Fruit fly (Drosophila melanogaster) whole organism, embryonic: ENCODE measurements around the gene nonA.
A peak's percentile ranks its signal among the peaks of the same experiment; 100 is the strongest.

Source experiments
- B-H2 ChIP-seq: fragments of 200-800 bp; sonication (Bioruptor generic); optimal IDR thresholded peaks from 2 replicates; lab custom pipeline; 2018; ENCODE audit warnings: missing biosample characterization, mild to moderate bottlenecking, missing genetic modification characterization
- CG10565 ChIP-seq: fragments of 200-800 bp; sonication (Bioruptor generic); optimal IDR thresholded peaks from 3 replicates; lab custom pipeline; 2016; ENCODE audit warnings: missing biosample characterization, mild to moderate bottlenecking, missing genetic modification characterization
- CG17359 ChIP-seq: fragments of 200-800 bp; sonication (Bioruptor generic); optimal IDR thresholded peaks from 3 replicates; lab custom pipeline; 2018; ENCODE audit warnings: missing biosample characterization, mild to moderate bottlenecking, missing genetic modification characterization, moderate library complexity
- CG18476 ChIP-seq: fragments of 200-800 bp; sonication (Bioruptor generic); optimal IDR thresholded peaks from 2 replicates; lab custom pipeline; 2016; ENCODE audit warnings: missing biosample characterization, mild to moderate bottlenecking, missing genetic modification characterization
- CG2875 ChIP-seq: fragments of 200-800 bp; sonication (Bioruptor generic); optimal IDR thresholded peaks from 2 replicates; lab custom pipeline; 2017; ENCODE audit warnings: missing biosample characterization, mild to moderate bottlenecking, missing genetic modification characterization, missing genetic modification reagents
- CG3163 ChIP-seq: fragments of 200-800 bp; sonication (Bioruptor generic); optimal IDR thresholded peaks from 3 replicates; lab custom pipeline; 2016; ENCODE audit warnings: missing biosample characterization, missing genetic modification characterization
- CG33557 ChIP-seq: fragments of 200-800 bp; sonication (Bioruptor generic); optimal IDR thresholded peaks from 2 replicates; lab custom pipeline; 2019; ENCODE audit warnings: missing biosample characterization, mild to moderate bottlenecking, missing genetic modification characterization, moderate library complexity
- CG34224 ChIP-seq: fragments of 200-800 bp; sonication (Bioruptor generic); IDR thresholded peaks from 3 replicates; pipeline ENCODE4 v1.3.6; 2022; ENCODE audit warnings: missing biosample characterization, missing genetic modification characterization; ENCODE audit not compliant: partially characterized antibody
- CG34422 ChIP-seq: fragments of 200-800 bp; sonication (Bioruptor generic); IDR thresholded peaks from 3 replicates; pipeline ENCODE4 v1.3.6; 2022; ENCODE audit warnings: missing biosample characterization, missing genetic modification characterization
- CG4328 ChIP-seq: fragments of 200-800 bp; sonication (Bioruptor generic); optimal IDR thresholded peaks from 3 replicates; lab custom pipeline; 2017; ENCODE audit warnings: missing biosample characterization, missing genetic modification reagents, missing genetic modification characterization
- CG5953 ChIP-seq: fragments of 200-800 bp; sonication (Bioruptor generic); IDR thresholded peaks from 2 replicates; pipeline ENCODE4 v1.3.6; 2022; ENCODE audit warnings: missing biosample characterization, missing genetic modification characterization
- CG6683 ChIP-seq: fragments of 200-800 bp; sonication (Bioruptor generic); optimal IDR thresholded peaks from 2 replicates; lab custom pipeline; 2017; ENCODE audit warnings: missing biosample characterization, mild to moderate bottlenecking, missing genetic modification characterization, missing genetic modification reagents
- CG6854 ChIP-seq: fragments of 200-800 bp; sonication (Bioruptor generic); optimal IDR thresholded peaks from 3 replicates; lab custom pipeline; 2017; ENCODE audit warnings: missing biosample characterization, mild to moderate bottlenecking, missing genetic modification characterization
- CG8944 ChIP-seq: fragments of 200-800 bp; sonication (Bioruptor generic); optimal IDR thresholded peaks from 3 replicates; lab custom pipeline; 2016; ENCODE audit warnings: missing biosample characterization, missing genetic modification characterization
- CG9215 ChIP-seq: fragments of 200-800 bp; sonication (Bioruptor generic); IDR thresholded peaks from 2 replicates; pipeline ENCODE4 v1.3.6; 2022; ENCODE audit warnings: missing biosample characterization, missing genetic modification characterization
- CHES-1-like ChIP-seq: fragments of 200-800 bp; sonication (Bioruptor generic); optimal IDR thresholded peaks from 2 replicates; lab custom pipeline; 2016; ENCODE audit warnings: missing biosample characterization, missing genetic modification characterization
- CTCF ChIP-seq: fragments of 200-800 bp; sonication (Bioruptor generic); optimal IDR thresholded peaks from 2 replicates; lab custom pipeline; 2017; ENCODE audit warnings: missing biosample characterization, mild to moderate bottlenecking, missing genetic modification characterization, moderate library complexity
- D19B ChIP-seq: fragments of 200-800 bp; sonication (Bioruptor generic); optimal IDR thresholded peaks from 2 replicates; lab custom pipeline; 2017; ENCODE audit warnings: missing biosample characterization, mild to moderate bottlenecking, missing genetic modification characterization
- Fer2 ChIP-seq: fragments of 200-800 bp; sonication (Bioruptor generic); optimal IDR thresholded peaks from 2 replicates; lab custom pipeline; 2018; ENCODE audit warnings: missing biosample characterization, mild to moderate bottlenecking, missing genetic modification characterization, moderate library complexity
- H15 ChIP-seq: fragments of 200-800 bp; sonication (Bioruptor generic); IDR thresholded peaks from 3 replicates; pipeline ENCODE4 v1.3.6; 2022; ENCODE audit warnings: missing biosample characterization, missing genetic modification characterization
- Hr78 ChIP-seq, 2 experiments: fragments of 200-800 bp in 1 of 2; fragments of >200 bp in 1 of 2; sonication (Bioruptor generic) in 1 of 2; optimal IDR thresholded peaks; 2 replicates each; lab custom pipeline; 2017 to 2019; ENCODE audit warnings: missing biosample characterization in 2 of 2, missing genetic modification characterization in 2 of 2, mild to moderate bottlenecking in 1 of 2, moderate library complexity in 1 of 2
- Hsf ChIP-seq: fragments of 200-800 bp; sonication (Bioruptor generic); optimal IDR thresholded peaks from 3 replicates; lab custom pipeline; 2016; ENCODE audit warnings: missing biosample characterization, missing genetic modification characterization
- Mad ChIP-seq: fragments of 200-800 bp; sonication (Bioruptor generic); optimal IDR thresholded peaks from 2 replicates; lab custom pipeline; 2016; ENCODE audit warnings: missing biosample characterization, missing genetic modification characterization
- Oaz ChIP-seq: fragments of 200-800 bp; sonication (Bioruptor generic); IDR thresholded peaks from 2 replicates; pipeline ENCODE4 v1.3.6; 2022; ENCODE audit warnings: missing biosample characterization, missing genetic modification characterization
- Scr ChIP-seq: fragments of 200-800 bp; sonication (Bioruptor generic); IDR thresholded peaks from 2 replicates; pipeline ENCODE4 v1.3.6; 2022; ENCODE audit warnings: missing biosample characterization, missing genetic modification characterization; ENCODE audit not compliant: partially characterized antibody
- Six4 ChIP-seq: fragments of 200-800 bp; sonication (Bioruptor generic); optimal IDR thresholded peaks from 2 replicates; lab custom pipeline; 2016; ENCODE audit warnings: missing biosample characterization, missing genetic modification characterization
- Usf ChIP-seq: fragments of 200-800 bp; sonication (Bioruptor generic); optimal IDR thresholded peaks from 2 replicates; lab custom pipeline; 2017; ENCODE audit warnings: missing genotype, missing biosample characterization, missing genetic modification characterization
- Vsx1 ChIP-seq: fragments of 200-800 bp; sonication (Bioruptor generic); optimal IDR thresholded peaks from 2 replicates; lab custom pipeline; 2017; ENCODE audit warnings: missing biosample characterization, mild to moderate bottlenecking, missing genetic modification characterization, missing genetic modification reagents
- Xrp1 ChIP-seq: fragments of 200-800 bp; sonication (Bioruptor generic); IDR thresholded peaks from 2 replicates; pipeline ENCODE4 v1.3.6; 2022; ENCODE audit warnings: missing biosample characterization, missing genetic modification characterization
- abd-A ChIP-seq: fragments of 200-800 bp; sonication (Bioruptor generic); optimal IDR thresholded peaks from 3 replicates; lab custom pipeline; 2019; ENCODE audit warnings: missing biosample characterization, mild to moderate bottlenecking, missing genetic modification characterization, moderate library complexity
- ash1 ChIP-seq: fragments of 200-800 bp; sonication (Bioruptor generic); optimal IDR thresholded peaks from 2 replicates; lab custom pipeline; 2018; ENCODE audit warnings: missing biosample characterization, mild to moderate bottlenecking, missing genetic modification characterization
- bbx ChIP-seq: fragments of 200-800 bp; sonication (Bioruptor generic); IDR thresholded peaks from 2 replicates; pipeline ENCODE4 v1.3.6; 2022; ENCODE audit warnings: missing biosample characterization, missing genetic modification characterization; ENCODE audit not compliant: partially characterized antibody
- en ChIP-seq: fragments of 200-800 bp; sonication (Bioruptor generic); optimal IDR thresholded peaks from 2 replicates; lab custom pipeline; 2016; ENCODE audit warnings: missing biosample characterization, missing genetic modification characterization
- fd3F ChIP-seq: fragments of 200-800 bp; sonication (Bioruptor generic); optimal IDR thresholded peaks from 2 replicates; lab custom pipeline; 2018; ENCODE audit warnings: missing biosample characterization, mild to moderate bottlenecking, missing genetic modification characterization, moderate library complexity
- jing ChIP-seq: fragments of 200-800 bp; sonication (Bioruptor generic); optimal IDR thresholded peaks from 2 replicates; lab custom pipeline; 2018; ENCODE audit warnings: missing biosample characterization, mild to moderate bottlenecking, missing genetic modification characterization
- nerfin-1 ChIP-seq: fragments of 200-800 bp; sonication (Bioruptor generic); optimal IDR thresholded peaks from 3 replicates; lab custom pipeline; 2019; ENCODE audit warnings: missing biosample characterization, mild to moderate bottlenecking, missing genetic modification characterization, moderate library complexity
- nmo ChIP-seq: fragments of 200-800 bp; sonication (Bioruptor generic); optimal IDR thresholded peaks from 2 replicates; lab custom pipeline; 2018; ENCODE audit warnings: missing biosample characterization, mild to moderate bottlenecking, missing genetic modification characterization, moderate library complexity
- otp ChIP-seq: fragments of 200-800 bp; sonication (Bioruptor generic); IDR thresholded peaks from 3 replicates; pipeline ENCODE4, ENCODE4 v1.3.6; 2022; ENCODE audit warnings: missing biosample characterization, missing genetic modification characterization
- pan ChIP-seq, 4 experiments: fragments of >200 bp in 3 of 4; fragments of 200-800 bp in 1 of 4; sonication (Bioruptor generic) in 1 of 4; optimal IDR thresholded peaks in 3 of 4; IDR thresholded peaks in 1 of 4; 2 replicates each; pipeline versions ENCODE4 v1.3.6 to Lab custom; 2017 to 2022; ENCODE audit warnings: missing biosample characterization in 2 of 4, missing genetic modification characterization in 2 of 4, mixed read lengths in 1 of 4
- scrt ChIP-seq: fragments of 200-800 bp; sonication (Bioruptor generic); optimal IDR thresholded peaks from 2 replicates; lab custom pipeline; 2018; ENCODE audit warnings: missing biosample characterization, mild to moderate bottlenecking, missing genetic modification characterization, moderate library complexity
- sd ChIP-seq: fragments of 200-800 bp; sonication (Bioruptor generic); optimal IDR thresholded peaks from 3 replicates; lab custom pipeline; 2018; ENCODE audit warnings: missing biosample characterization, mild to moderate bottlenecking, missing genetic modification characterization, moderate library complexity
- sim ChIP-seq: fragments of 200-800 bp; sonication (Bioruptor generic); IDR thresholded peaks from 2 replicates; pipeline ENCODE4 v1.3.6; 2022; ENCODE audit warnings: missing biosample characterization, missing genetic modification characterization
- slp2 ChIP-seq: fragments of 200-800 bp; sonication (Bioruptor generic); optimal IDR thresholded peaks from 2 replicates; lab custom pipeline; 2016; ENCODE audit warnings: missing biosample characterization, missing genetic modification characterization
- sqz ChIP-seq: fragments of 200-800 bp; sonication (Bioruptor generic); optimal IDR thresholded peaks from 3 replicates; lab custom pipeline; 2018; ENCODE audit warnings: missing biosample characterization, mild to moderate bottlenecking, missing genetic modification characterization
- sr ChIP-seq: fragments of 200-800 bp; sonication (Bioruptor generic); IDR thresholded peaks from 3 replicates; pipeline ENCODE4 v1.3.6; 2022; ENCODE audit warnings: missing biosample characterization, missing genetic modification characterization
- tll ChIP-seq, 2 experiments: fragments of 200-800 bp in 1 of 2; fragments of >200 bp in 1 of 2; sonication (Bioruptor generic) in 1 of 2; optimal IDR thresholded peaks; 2 replicates each; lab custom pipeline; 2017 to 2019; ENCODE audit warnings: missing biosample characterization in 2 of 2, missing genetic modification characterization in 2 of 2, mild to moderate bottlenecking in 1 of 2, moderate library complexity in 1 of 2
- tup ChIP-seq: fragments of 200-800 bp; sonication (Bioruptor generic); optimal IDR thresholded peaks from 2 replicates; lab custom pipeline; 2016; ENCODE audit warnings: missing biosample characterization, mild to moderate bottlenecking, missing genetic modification characterization, moderate library complexity
- unpg ChIP-seq: fragments of 200-800 bp; sonication (Bioruptor generic); optimal IDR thresholded peaks from 3 replicates; lab custom pipeline; 2018; ENCODE audit warnings: missing biosample characterization, mild to moderate bottlenecking, missing genetic modification characterization, moderate library complexity

nonA gene

DNA sequence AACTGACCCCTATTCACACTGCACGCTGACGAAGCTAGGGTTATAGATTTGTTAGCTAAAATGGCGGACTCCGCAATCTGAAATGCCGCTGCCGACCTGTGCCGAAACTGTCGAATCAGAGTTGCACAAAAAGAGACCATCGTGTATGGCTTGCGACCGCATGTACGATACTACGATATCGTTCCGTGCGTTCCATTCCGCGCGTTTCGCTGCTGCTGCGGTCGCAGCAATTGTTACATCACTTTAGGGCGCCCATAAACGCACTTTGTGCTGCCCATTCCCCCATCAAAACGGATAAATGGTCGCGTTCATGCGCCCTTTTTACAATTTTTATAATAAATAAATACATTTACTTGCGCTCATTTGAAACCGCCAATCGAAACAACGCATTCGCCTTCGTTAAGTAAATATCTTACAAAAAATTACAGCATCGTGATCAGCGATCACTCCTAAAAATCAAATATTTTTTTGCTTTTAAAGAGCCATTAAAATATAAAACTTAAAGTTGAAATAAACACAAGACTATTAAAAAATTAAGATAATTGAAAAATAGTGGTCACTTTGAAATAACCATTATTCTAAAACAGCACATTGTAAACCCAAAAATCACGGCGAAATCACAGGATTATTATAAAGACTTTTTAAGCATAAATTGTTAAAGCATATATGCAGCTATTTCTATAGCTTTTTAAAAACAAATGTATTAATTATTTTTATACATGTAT lies 41.0 kb upstream of the nonA start, which contains the start of gene Cyp1:
TSS of gene Cyp1 (minus strand) at position 174 of the 725 bp plus-strand sequence.
- TF ChIP-seq jing (GFP tag; lab: Kevin White, UChicago), result no peak
- TF ChIP-seq unpg (GFP tag; lab: Kevin White, UChicago), result no peak
- TF ChIP-seq Hr78 (GFP tag; optimal IDR thresholded peaks at IDR 0.05; lab: Kevin White, UChicago), result no peak
- no peak for TF ChIP-seq Hsf (GFP tag; lab: Kevin White, UChicago)
- TF ChIP-seq Scr (GFP tag; lab: Robert Waterston, UW), result peak; percentile 76
- TF ChIP-seq CG18476 (GFP tag; lab: Kevin White, UChicago), result peak; percentile 44
- no peak for TF ChIP-seq Vsx1 (GFP tag; lab: Kevin White, UChicago)
- peak; percentile 58; the same call in 1 of the 3 replicates for TF ChIP-seq CG34422
- no peak for TF ChIP-seq sd (tag; lab: Kevin White, UChicago)
- TF ChIP-seq Usf (GFP tag; lab: Kevin White, UChicago), result no peak
- no peak for TF ChIP-seq CG33557 (GFP tag; lab: Kevin White, UChicago)
- TF ChIP-seq H15 (GFP tag; lab: Robert Waterston, UW), result peak; percentile 29; the same call in 1 of the 3 replicates
- peak; percentile 90 for TF ChIP-seq bbx (GFP tag; lab: Robert Waterston, UW)
- TF ChIP-seq Oaz (GFP tag; lab: Robert Waterston, UW), result 0 out of 2 replicates have a peak, but pooled peaks have one; percentile 11
- 0 out of 3 replicates have a peak, but pooled peaks have one; percentile 29 for TF ChIP-seq otp (GFP tag; lab: Robert Waterston, UW)
- peak; percentile 21; the same call in 1 of the 2 replicates for TF ChIP-seq CG9215 (GFP tag; lab: Robert Waterston, UW)
- peak; percentile 19 for TF ChIP-seq tup (GFP tag; lab: Kevin White, UChicago)
- TF ChIP-seq abd-A, result no peak
- TF ChIP-seq CG8944, result no peak
- TF ChIP-seq CG17359, result peak; percentile 15
- no peak for TF ChIP-seq ash1 (GFP tag; lab: Kevin White, UChicago)
- no peak for TF ChIP-seq CTCF (GFP tag; lab: Kevin White, UChicago)
- no peak for TF ChIP-seq sqz
- no peak for TF ChIP-seq CG6854 (GFP tag; lab: Kevin White, UChicago)
- TF ChIP-seq CG10565 (GFP tag; lab: Kevin White, UChicago), result no peak
- no peak for TF ChIP-seq nerfin-1 (tag; lab: Kevin White, UChicago)
- TF ChIP-seq sr, result 0 out of 3 replicates have a peak, but pooled peaks have one; percentile 35
- no peak for TF ChIP-seq en
- no peak for TF ChIP-seq CG6683 (GFP tag; lab: Kevin White, UChicago)
- peak; percentile 44; the same call in 1 of the 2 replicates for TF ChIP-seq sim
- no peak for TF ChIP-seq tll (GFP tag; optimal IDR thresholded peaks at IDR 0.05; lab: Kevin White, UChicago)
- TF ChIP-seq Xrp1, result peak; percentile 44; the same call in 1 of the 2 replicates
- TF ChIP-seq CG4328, result no peak
- TF ChIP-seq scrt (GFP tag; lab: Kevin White, UChicago), result no peak
- peak; percentile 47 for TF ChIP-seq B-H2 (GFP tag; lab: Kevin White, UChicago)
- no peak for TF ChIP-seq D19B (GFP tag; lab: Kevin White, UChicago)
- peak; percentile 9 for TF ChIP-seq fd3F
- TF ChIP-seq Mad (GFP tag; lab: Kevin White, UChicago), result no peak
- no peak for TF ChIP-seq slp2 (GFP tag; lab: Kevin White, UChicago)
- TF ChIP-seq CG2875 (GFP tag; lab: Kevin White, UChicago), result no peak
- peak; percentile 44 for TF ChIP-seq nmo (GFP tag; lab: Kevin White, UChicago)
- TF ChIP-seq Fer2 (tag; lab: Kevin White, UChicago), result no peak
- no peak for TF ChIP-seq pan (optimal IDR thresholded peaks at IDR 0.05; lab: Kevin White, UChicago)
- TF ChIP-seq pan (GFP tag; optimal IDR thresholded peaks at IDR 0.05 in 1 of 2, IDR thresholded peaks at IDR 0.05 in 1 of 2), result peak in 1 of 2 experiments; percentile 46
- TF ChIP-seq CG5953 (GFP tag; lab: Robert Waterston, UW), result peak; percentile 46
- no peak for TF ChIP-seq CHES-1-like (GFP tag; lab: Kevin White, UChicago)
- TF ChIP-seq CG34224 (GFP tag; lab: Robert Waterston, UW), result peak; percentile 74
- TF ChIP-seq Six4 (GFP tag; lab: Kevin White, UChicago), result no peak
- TF ChIP-seq CG3163 (GFP tag; lab: Kevin White, UChicago), result no peak
